Worm (Caenorhabditis elegans): ENCODE results near the gene scl-9.
A peak's percentile ranks its signal among the peaks of the same experiment; 100 is the strongest.

scl-9 gene

ce11 chrIV:13082836-13083763 lies 36.2 kb downstream of the scl-9 start (continued):
- TF ChIP-seq B0035.1 (tag; optimal IDR thresholded peaks at IDR 0.05) (no peak), zim-3 (tag; optimal IDR thresholded peaks at IDR 0.05) (no peak), Y53G8AR.9 (GFP tag; conservative IDR thresholded peaks at IDR 0.05) (peak; percentile 28; the same call in 1 of the 2 replicates), ceh-40 (GFP tag; IDR thresholded peaks at IDR 0.05) (0 out of 2 replicates have a peak, but pooled peaks have one; percentile 1), cebp-2 (GFP tag; IDR thresholded peaks at IDR 0.05) (peak; percentile 6; the same call in 1 of the 2 replicates)

ce11 chrIV:13085675-13086074 lies 38.7 kb downstream of the scl-9 start:
- no peak for TF ChIP-seq T07F8.4 (tag; optimal IDR thresholded peaks at IDR 0.05)
- TF ChIP-seq Y53F4B.3 (GFP tag; IDR thresholded peaks at IDR 0.05) = no peak
- no peak for TF ChIP-seq ceh-27 (GFP tag; optimal IDR thresholded peaks at IDR 0.05)
- TF ChIP-seq lir-1 (GFP tag; conservative IDR thresholded peaks at IDR 0.05) = no peak
- no peak for TF ChIP-seq nhr-90 (tag; optimal IDR thresholded peaks at IDR 0.05)
- no peak for TF ChIP-seq akir-1 (GFP tag; optimal IDR thresholded peaks at IDR 0.05)
- no peak for TF ChIP-seq repo-1 (tag; optimal IDR thresholded peaks at IDR 0.05)
- no peak for TF ChIP-seq B0336.3 (GFP tag; IDR thresholded peaks at IDR 0.05)
- no peak for TF ChIP-seq hlh-26 (GFP tag; conservative IDR thresholded peaks at IDR 0.05)
- no peak for TF ChIP-seq F22D6.2 (tag; optimal IDR thresholded peaks at IDR 0.05)
- no peak for TF ChIP-seq nhr-120 (GFP tag; IDR thresholded peaks at IDR 0.05)
- no peak for TF ChIP-seq F37B4.10 (GFP tag; IDR thresholded peaks at IDR 0.05)
- no peak for TF ChIP-seq aptf-3 (GFP tag; IDR thresholded peaks at IDR 0.05)

ce11 chrIV:13086705-13087104 lies 39.8 kb downstream of the scl-9 start, which contains the start of gene spin-2:
Gene spin-2, plus strand, starts transcription at chrIV:13087005.
- TF ChIP-seq dpl-1 (GFP tag; optimal IDR thresholded peaks at IDR 0.05) = no peak
- TF ChIP-seq nfya-2 (GFP tag; IDR thresholded peaks at IDR 0.05) = no peak
- TF ChIP-seq F39B2.1 (GFP tag; IDR thresholded peaks at IDR 0.05) = no peak
- no peak for TF ChIP-seq chd-7 (tag; optimal IDR thresholded peaks at IDR 0.05)

- TF ChIP-seq cebp-2 (GFP tag; IDR thresholded peaks at IDR 0.05) = 0 out of 2 replicates have a peak, but pooled peaks have one; percentile 18
- TF ChIP-seq die-1 (tag; optimal IDR thresholded peaks at IDR 0.05) = no peak
- peak; percentile 92; the same call in 1 of the 2 replicates for TF ChIP-seq zfh-2 (GFP tag; conservative IDR thresholded peaks at IDR 0.05)
- TF ChIP-seq egrh-3 (GFP tag; IDR thresholded peaks at IDR 0.05) = peak; percentile 85
- TF ChIP-seq hmg-20 (GFP tag; IDR thresholded peaks at IDR 0.05) = 0 out of 2 replicates have a peak, but pooled peaks have one; percentile 8
- TF ChIP-seq pbrm-1 (GFP tag; IDR thresholded peaks at IDR 0.05) = 0 out of 2 replicates have a peak, but pooled peaks have one; percentile 19
- TF ChIP-seq tlf-1 (GFP tag; optimal IDR thresholded peaks at IDR 0.05) = no peak
- no peak for TF ChIP-seq atf-7 (tag; optimal IDR thresholded peaks at IDR 0.05)
These were observed 42.8 kb downstream of the scl-9 start for ce11 chrIV:13089671-13090242.

ce11 chrIV:13090967-13091366 lies 44.0 kb downstream of the scl-9 start, which contains the start of gene col-132:
Gene col-132, minus strand, starts transcription at chrIV:13091067.
- no peak for TF ChIP-seq attf-6 (GFP tag; IDR thresholded peaks at IDR 0.05)
- no peak for TF ChIP-seq hlh-12 (tag; optimal IDR thresholded peaks at IDR 0.05)
- no peak for TF ChIP-seq madf-6 (GFP tag; IDR thresholded peaks at IDR 0.05)

Measured in whole organism, young adult.